Worm (Caenorhabditis elegans) whole organism, L1 larva: Measurements from ENCODE around the gene F45D3.4.

Source experiments
- C16A3.4 ChIP-seq: fragments of 150-350 bp; optimal IDR thresholded peaks from 2 replicates; lab custom pipeline; 2014; ENCODE audit warnings: missing biosample characterization, missing genetic modification characterization
- C34B4.2 ChIP-seq: sonication (generic microtip); optimal IDR thresholded peaks from 2 replicates; lab custom pipeline; 2017; ENCODE audit warnings: mild to moderate bottlenecking, missing genetic modification characterization, missing compliant biosample characterization
- Y116A8C.19 ChIP-seq: sonication (generic microtip); optimal IDR thresholded peaks from 2 replicates; lab custom pipeline; 2016; ENCODE audit warnings: missing compliant biosample characterization, missing genetic modification characterization, borderline replicate concordance
- aha-1 ChIP-seq: fragments of 150-350 bp; optimal IDR thresholded peaks from 2 replicates; lab custom pipeline; 2014; ENCODE audit warnings: missing biosample characterization, missing genetic modification characterization
- aly-2 ChIP-seq: fragments of 150-350 bp; optimal IDR thresholded peaks from 2 replicates; lab custom pipeline; 2014; ENCODE audit warnings: missing biosample characterization, missing genetic modification characterization
- ceh-63 ChIP-seq: fragments of 200-800 bp; sonication (Bioruptor generic); optimal IDR thresholded peaks from 2 replicates; lab custom pipeline; 2018; ENCODE audit warnings: mild to moderate bottlenecking, missing genetic modification characterization, missing compliant biosample characterization
- ceh-82 ChIP-seq, 3 experiments: fragments of 150-350 bp in 1 of 3; sonication (generic microtip) in 2 of 3; optimal IDR thresholded peaks; 2 replicates each; lab custom pipeline; 2014 to 2017; ENCODE audit warnings: missing biosample characterization in 3 of 3, missing genetic modification characterization in 3 of 3
- ceh-88 ChIP-seq: fragments of 200-800 bp; sonication (Bioruptor generic); IDR thresholded peaks from 2 replicates; pipeline ENCODE4 v1.3.6; 2022; ENCODE audit warnings: missing genetic modification characterization, missing compliant biosample characterization
- dpl-1 ChIP-seq, 3 experiments: fragments of 150-350 bp in 2 of 3; sonication (generic microtip) in 1 of 3; optimal IDR thresholded peaks; 2 replicates each; lab custom pipeline; 2014 to 2017; ENCODE audit warnings: missing biosample characterization in 3 of 3, missing genetic modification characterization in 3 of 3, missing genetic modification reagents in 3 of 3
- dsc-1 ChIP-seq: sonication (generic microtip); optimal IDR thresholded peaks from 2 replicates; lab custom pipeline; 2016; ENCODE audit warnings: mild to moderate bottlenecking, missing genetic modification characterization, missing compliant biosample characterization
- efl-3 ChIP-seq: fragments of 200-800 bp; sonication (Bioruptor generic); optimal IDR thresholded peaks from 2 replicates; lab custom pipeline; 2018; ENCODE audit warnings: mild to moderate bottlenecking, missing genetic modification characterization, missing compliant biosample characterization
- egl-13 ChIP-seq: sonication (generic microtip); optimal IDR thresholded peaks from 2 replicates; lab custom pipeline; 2016; ENCODE audit warnings: missing genotype, missing genetic modification reagents, missing genetic modification characterization, missing compliant biosample characterization
- egl-27 ChIP-seq, 2 experiments: fragments of 150-350 bp in 1 of 2; sonication (generic microtip); optimal IDR thresholded peaks; 3 replicates each; lab custom pipeline; 2017 to 2018; ENCODE audit warnings: missing biosample characterization in 2 of 2, missing genetic modification characterization in 2 of 2, missing genetic modification reagents in 2 of 2
- elt-2 ChIP-seq: sonication (generic microtip); optimal IDR thresholded peaks from 2 replicates; lab custom pipeline; 2016; ENCODE audit warnings: missing genetic modification characterization, mild to moderate bottlenecking, inconsistent platforms, missing compliant biosample characterization, missing genetic modification reagents
- fkh-10 ChIP-seq: sonication (generic microtip); optimal IDR thresholded peaks from 2 replicates; lab custom pipeline; 2017; ENCODE audit warnings: missing biosample characterization, missing genetic modification reagents, missing genetic modification characterization
- fkh-8 ChIP-seq: sonication (generic microtip); optimal IDR thresholded peaks from 2 replicates; lab custom pipeline; 2016; ENCODE audit warnings: mild to moderate bottlenecking, missing genetic modification characterization, missing compliant biosample characterization
- fos-1 ChIP-seq: fragments of 150-350 bp; optimal IDR thresholded peaks from 2 replicates; lab custom pipeline; 2014; ENCODE audit warnings: missing biosample characterization, missing genetic modification characterization
- hlh-17 ChIP-seq: fragments of 200-800 bp; sonication (Bioruptor generic); optimal IDR thresholded peaks from 2 replicates; lab custom pipeline; 2018; ENCODE audit warnings: missing genetic modification characterization, mild to moderate bottlenecking, missing compliant biosample characterization, moderate library complexity, borderline replicate concordance
- irx-1 ChIP-seq: sonication (generic microtip); optimal IDR thresholded peaks from 2 replicates; lab custom pipeline; 2016; ENCODE audit warnings: missing genetic modification characterization, missing compliant biosample characterization
- lin-35 ChIP-seq, 2 experiments: fragments of 150-350 bp; optimal IDR thresholded peaks; 2 replicates each; lab custom pipeline; 2014; ENCODE audit warnings: missing biosample characterization in 2 of 2, missing genetic modification characterization in 2 of 2, missing genetic modification reagents in 2 of 2
- lin-39 ChIP-seq: fragments of 150-350 bp; optimal IDR thresholded peaks from 2 replicates; lab custom pipeline; 2014; ENCODE audit warnings: missing biosample characterization, missing genetic modification reagents, missing genetic modification characterization
- lsy-2 ChIP-seq, 2 experiments: fragments of 150-350 bp; optimal IDR thresholded peaks; 2 replicates each; lab custom pipeline; 2014; ENCODE audit warnings: missing biosample characterization in 2 of 2, missing genetic modification characterization in 2 of 2
- mab-9 ChIP-seq: fragments of 200-800 bp; sonication (Bioruptor generic); IDR thresholded peaks from 2 replicates; pipeline ENCODE4 v1.3.6; 2022; ENCODE audit warnings: missing genetic modification reagents, missing genetic modification characterization, missing compliant biosample characterization
- mdl-1 ChIP-seq, 2 experiments: fragments of 150-350 bp; optimal IDR thresholded peaks; 2 replicates each; lab custom pipeline; 2014 to 2017; ENCODE audit warnings: missing biosample characterization in 2 of 2, missing genetic modification characterization in 2 of 2, inconsistent platforms in 1 of 2
- mef-2 ChIP-seq: fragments of 150-350 bp; optimal IDR thresholded peaks from 2 replicates; lab custom pipeline; 2014; ENCODE audit warnings: missing biosample characterization, missing genetic modification characterization
- mep-1 ChIP-seq: fragments of 150-350 bp; optimal IDR thresholded peaks from 2 replicates; lab custom pipeline; 2014; ENCODE audit warnings: missing biosample characterization, missing genetic modification characterization
- nhr-12 ChIP-seq: sonication (generic microtip); optimal IDR thresholded peaks from 2 replicates; lab custom pipeline; 2017; ENCODE audit warnings: missing biosample characterization, missing genetic modification characterization
- nhr-19 ChIP-seq: fragments of 200-800 bp; sonication (Bioruptor generic); conservative IDR thresholded peaks from 2 replicates; pipeline ENCODE4 v1.3.6; 2022; ENCODE audit warnings: missing genetic modification characterization, missing compliant biosample characterization
- nhr-20 ChIP-seq: sonication (generic microtip); optimal IDR thresholded peaks from 2 replicates; lab custom pipeline; 2016; ENCODE audit warnings: mild to moderate bottlenecking, missing genetic modification characterization, missing compliant biosample characterization
- nhr-28 ChIP-seq: fragments of 150-350 bp; optimal IDR thresholded peaks from 2 replicates; lab custom pipeline; 2014; ENCODE audit warnings: missing biosample characterization, missing genetic modification characterization
- nhr-71 ChIP-seq: sonication (generic microtip); optimal IDR thresholded peaks from 2 replicates; lab custom pipeline; 2016; ENCODE audit warnings: mild to moderate bottlenecking, missing genetic modification characterization, moderate library complexity, missing compliant biosample characterization
- nhr-76 ChIP-seq: sonication (generic microtip); optimal IDR thresholded peaks from 2 replicates; lab custom pipeline; 2017; ENCODE audit warnings: missing biosample characterization, missing genetic modification characterization
- nhr-77 ChIP-seq: fragments of 150-350 bp; optimal IDR thresholded peaks from 2 replicates; lab custom pipeline; 2014; ENCODE audit warnings: missing biosample characterization, missing genetic modification characterization
- nhr-85 ChIP-seq: sonication (generic microtip); peaks from one replicate; lab custom pipeline; 2016; ENCODE audit warnings: missing genetic modification characterization, inconsistent platforms, missing compliant biosample characterization
- nhr-90 ChIP-seq: sonication (generic microtip); optimal IDR thresholded peaks from 2 replicates; lab custom pipeline; 2016; ENCODE audit warnings: mild to moderate bottlenecking, missing genetic modification characterization, missing compliant biosample characterization; ENCODE audit not compliant: poor library complexity
- pqm-1 ChIP-seq: sonication (generic microtip); optimal IDR thresholded peaks from 3 replicates; lab custom pipeline; 2017; ENCODE audit warnings: missing biosample characterization, missing genetic modification characterization
- rnt-1 ChIP-seq: sonication (generic microtip); optimal IDR thresholded peaks from 2 replicates; lab custom pipeline; 2016; ENCODE audit warnings: mild to moderate bottlenecking, missing genetic modification characterization, moderate library complexity, missing compliant biosample characterization
- snu-23 ChIP-seq: sonication (generic microtip); optimal IDR thresholded peaks from 2 replicates; lab custom pipeline; 2016; ENCODE audit warnings: missing genetic modification characterization, missing compliant biosample characterization
- sox-4 ChIP-seq: sonication (generic microtip); optimal IDR thresholded peaks from 2 replicates; lab custom pipeline; 2016; ENCODE audit warnings: missing genetic modification characterization, missing compliant biosample characterization
- sup-37 ChIP-seq: fragments of 200-800 bp; sonication (Bioruptor generic); optimal IDR thresholded peaks from 2 replicates; lab custom pipeline; 2018; ENCODE audit warnings: mild to moderate bottlenecking, missing genetic modification characterization, missing compliant biosample characterization
- swsn-7 ChIP-seq: sonication (generic microtip); optimal IDR thresholded peaks from 2 replicates; lab custom pipeline; 2016; ENCODE audit warnings: missing genetic modification characterization, missing compliant biosample characterization
- tbx-2 ChIP-seq: sonication (generic microtip); optimal IDR thresholded peaks from 2 replicates; lab custom pipeline; 2016; ENCODE audit warnings: missing genetic modification characterization, missing compliant biosample characterization
- unc-130 ChIP-seq: fragments of 150-350 bp; optimal IDR thresholded peaks from 2 replicates; lab custom pipeline; 2017; ENCODE audit warnings: missing biosample characterization, missing genetic modification characterization, inconsistent platforms
- unc-30 ChIP-seq: sonication (generic microtip); optimal IDR thresholded peaks from 2 replicates; lab custom pipeline; 2017; ENCODE audit warnings: missing biosample characterization, missing genetic modification characterization
- unc-86 ChIP-seq: sonication (generic microtip); optimal IDR thresholded peaks from 2 replicates; lab custom pipeline; 2016; ENCODE audit warnings: missing genetic modification characterization, missing compliant biosample characterization
- xbp-1 ChIP-seq: sonication (generic microtip); optimal IDR thresholded peaks from 2 replicates; lab custom pipeline; 2016; ENCODE audit warnings: missing genetic modification characterization, missing compliant biosample characterization
- zag-1 ChIP-seq: fragments of 150-350 bp; optimal IDR thresholded peaks from 2 replicates; lab custom pipeline; 2014; ENCODE audit warnings: missing biosample characterization, missing genetic modification characterization
- zip-4 ChIP-seq: fragments of 200-800 bp; sonication (Bioruptor generic); optimal IDR thresholded peaks from 2 replicates; lab custom pipeline; 2018; ENCODE audit warnings: mild to moderate bottlenecking, missing genetic modification characterization, moderate library complexity, missing compliant biosample characterization
- ztf-4 ChIP-seq: fragments of 150-350 bp; optimal IDR thresholded peaks from 2 replicates; lab custom pipeline; 2014; ENCODE audit warnings: missing biosample characterization, missing genetic modification characterization

Gene F45D3.4

DNA sequence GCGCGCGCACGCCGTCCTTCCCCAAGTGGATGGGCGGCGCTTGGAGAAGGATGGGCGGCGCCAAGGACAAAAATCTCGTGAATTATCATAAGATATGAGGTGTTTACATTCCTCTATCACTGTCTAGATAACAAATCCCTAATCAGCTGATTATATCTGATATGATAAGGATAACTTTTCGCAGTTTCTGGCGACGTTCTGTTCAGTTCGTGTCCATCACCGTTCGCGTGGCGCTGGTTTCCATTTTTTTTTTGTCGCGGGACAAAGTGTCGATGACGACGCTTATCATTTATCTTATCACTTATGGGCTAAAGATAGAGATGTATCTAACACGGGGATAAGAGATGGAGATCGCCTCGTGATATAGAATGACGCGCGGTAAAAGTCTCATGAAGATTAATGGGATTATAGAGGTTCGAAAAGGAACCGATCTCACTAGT, 315 bp upstream of the F45D3.4 start (continued):
- TF ChIP-seq unc-130 (tag; lab: Kevin White, UChicago) (peak; percentile 47), nhr-19 (GFP tag; lab: Robert Waterston, UW) (peak; percentile 46), lsy-2 (tag; optimal IDR thresholded peaks at IDR 0.05; lab: Kevin White, UChicago) (no peak), nhr-90 (tag; lab: Kevin White, UChicago) (no peak), egl-13 (no peak), dsc-1 (peak; percentile 60), efl-3 (GFP tag; lab: Kevin White, UChicago) (no peak), mab-9 (GFP tag; lab: Robert Waterston, UW) (no peak), rnt-1 (tag; lab: Kevin White, UChicago) (no peak), nhr-76 (tag; lab: Kevin White, UChicago) (no peak), ceh-88 (GFP tag; lab: Robert Waterston, UW) (no peak), fkh-8 (tag; lab: Kevin White, UChicago) (peak; percentile 14)

DNA sequence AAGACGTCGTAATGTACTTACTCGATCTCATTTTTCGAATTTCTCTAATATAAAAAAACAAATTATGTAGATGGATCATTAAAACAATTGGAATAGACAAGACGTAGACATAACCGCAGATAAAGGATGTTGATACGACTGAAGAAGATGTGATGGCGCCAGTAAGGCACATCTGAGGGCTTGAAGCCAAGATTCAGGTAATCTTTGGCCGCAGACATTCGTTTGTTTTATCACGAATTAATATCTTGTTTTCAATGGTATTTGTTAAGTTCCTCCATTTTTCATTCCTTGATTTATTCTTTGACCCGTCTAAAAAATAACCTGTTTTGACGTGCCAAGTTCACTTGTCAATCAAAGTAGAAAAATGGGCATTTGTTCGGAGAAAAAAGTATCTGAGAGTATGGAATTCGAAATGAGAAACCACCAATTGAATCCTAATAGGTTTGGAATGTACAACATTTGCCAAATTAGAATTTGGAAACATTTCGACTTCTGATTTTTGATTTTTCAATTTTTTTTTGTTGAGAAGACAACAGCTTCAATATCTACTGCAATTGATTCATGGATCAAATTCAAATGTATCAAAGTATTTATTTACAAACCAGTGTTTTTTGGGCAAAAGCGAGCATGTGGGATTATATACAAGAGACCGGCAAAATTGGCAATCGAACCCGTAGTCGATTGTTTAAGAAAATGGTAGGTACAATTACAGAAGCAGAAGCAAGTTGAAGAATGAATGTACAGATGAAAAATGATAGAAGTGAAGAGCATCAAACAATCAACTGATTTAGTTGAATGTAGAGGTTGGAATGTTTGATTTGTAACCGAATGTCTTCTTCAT, 1.1 kb downstream of the F45D3.4 start:
- TF ChIP-seq unc-30 (tag; lab: Kevin White, UChicago) (no peak), lsy-2 (tag; optimal IDR thresholded peaks at IDR 0.05; lab: Kevin White, UChicago) (peak in 1 of 2 experiments; percentile 58), irx-1 (tag; lab: Kevin White, UChicago) (no peak), nhr-85 (peak; percentile 94), zag-1 (tag; lab: Kevin White, UChicago) (no peak), ceh-82 (tag; optimal IDR thresholded peaks at IDR 0.05; lab: Kevin White, UChicago) (no peak), snu-23 (GFP tag; lab: Kevin White, UChicago) (peak; percentile 20), mab-9 (GFP tag; lab: Robert Waterston, UW) (no peak), sup-37 (GFP tag; lab: Kevin White, UChicago) (no peak), mef-2 (tag; lab: Kevin White, UChicago) (no peak), dpl-1 (GFP tag; optimal IDR thresholded peaks at IDR 0.05; lab: Kevin White, UChicago) (peak in 1 of 3 experiments; percentile 5), hlh-17 (no peak), efl-3 (GFP tag; lab: Kevin White, UChicago) (no peak), zip-4 (GFP tag; lab: Kevin White, UChicago) (no peak), swsn-7 (tag; lab: Kevin White, UChicago) (no peak), nhr-28 (tag; lab: Kevin White, UChicago) (no peak), rnt-1 (tag; lab: Kevin White, UChicago) (no peak), elt-2 (tag; lab: Kevin White, UChicago) (no peak), xbp-1 (tag; lab: Kevin White, UChicago) (no peak), nhr-20 (tag; lab: Kevin White, UChicago) (peak; percentile 41), dsc-1 (peak; percentile 21), sox-4 (tag; lab: Kevin White, UChicago) (no peak), mdl-1 (tag; optimal IDR thresholded peaks at IDR 0.05; lab: Kevin White, UChicago) (no peak), pqm-1 (tag; lab: Kevin White, UChicago) (no peak), C16A3.4 (tag; lab: Kevin White, UChicago) (peak; percentile 41), aly-2 (tag; lab: Kevin White, UChicago) (peak; percentile 81), lin-35 (GFP tag; optimal IDR thresholded peaks at IDR 0.05; lab: Kevin White, UChicago) (peak in 1 of 2 experiments; percentile 20), lin-39 (tag; lab: Kevin White, UChicago) (no peak), ztf-4 (tag; lab: Kevin White, UChicago) (peak; percentile 38), fkh-10 (GFP tag; lab: Kevin White, UChicago) (no peak), tbx-2 (tag; lab: Kevin White, UChicago) (peak; percentile 28), Y116A8C.19 (tag; lab: Kevin White, UChicago) (no peak), egl-27 (tag; optimal IDR thresholded peaks at IDR 0.05; lab: Kevin White, UChicago) (no peak), unc-86 (tag; lab: Kevin White, UChicago) (no peak), C34B4.2 (no peak), aha-1 (no peak), mep-1 (tag; lab: Kevin White, UChicago) (peak; percentile 14), fos-1 (tag; lab: Kevin White, UChicago) (no peak), nhr-12 (tag; lab: Kevin White, UChicago) (no peak), ceh-63 (GFP tag; lab: Kevin White, UChicago) (no peak), nhr-77 (tag; lab: Kevin White, UChicago) (no peak), nhr-71 (tag; lab: Kevin White, UChicago) (peak; percentile 67)
